Worm (Caenorhabditis elegans): Measurements from ENCODE around the gene srv-6.

DNA sequence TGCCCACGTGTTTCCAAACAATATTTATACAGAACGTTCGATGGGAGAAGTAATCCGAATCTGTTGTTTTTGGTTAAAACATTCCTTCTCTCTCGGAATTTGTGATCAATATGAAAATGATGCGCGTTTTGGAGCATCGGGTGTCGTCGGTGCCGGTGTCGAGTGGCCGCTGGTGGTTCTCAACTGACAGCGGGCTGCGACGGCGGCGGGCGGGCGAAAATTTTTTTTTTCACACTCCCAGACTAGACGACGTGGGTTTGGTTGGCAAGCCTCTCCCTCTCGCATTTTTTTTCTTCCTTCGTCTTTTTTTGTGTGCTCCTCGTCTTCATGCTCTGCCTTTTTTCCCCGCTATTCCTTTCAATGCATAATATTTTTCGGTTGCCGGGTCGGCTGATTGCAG lies 38.7 kb upstream of the srv-6 start, which contains the start of gene W01H2.2:
- TF ChIP-seq nhr-27 (tag; optimal IDR thresholded peaks at IDR 0.05) (no peak), pha-4 (tag; optimal IDR thresholded peaks at IDR 0.05) (no peak), unc-62 (GFP tag; optimal IDR thresholded peaks at IDR 0.05) (no peak), somi-1 (GFP tag; optimal IDR thresholded peaks at IDR 0.05) (no peak), F33H1.4 (GFP tag; IDR thresholded peaks at IDR 0.05) (no peak)
